Worm (Caenorhabditis elegans): ENCODE measurements around the gene cbp-1.

DNA sequence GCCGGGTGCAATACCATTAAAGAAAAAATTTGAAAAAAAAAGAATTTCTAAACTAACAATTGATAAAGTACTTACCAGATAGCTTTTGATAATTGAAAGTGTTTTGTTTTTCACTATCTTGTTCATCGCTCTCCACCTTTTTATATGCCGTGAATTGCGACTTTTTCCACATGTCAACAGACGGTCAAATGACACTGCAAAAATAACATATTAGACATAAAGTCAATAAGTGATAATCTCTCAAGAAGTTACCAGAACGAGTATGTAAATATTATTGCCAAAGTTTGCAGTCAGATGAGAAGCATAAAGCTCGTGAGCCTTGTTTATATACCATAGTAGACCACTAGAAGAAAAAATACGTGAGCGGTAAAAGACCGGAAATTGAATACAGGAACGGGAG, 30.5 kb upstream of the cbp-1 start, which contains the start of gene dao-6:
- TF ChIP-seq snpc-4 (tag; optimal IDR thresholded peaks at IDR 0.05) (no peak), lin-32 (GFP tag; optimal IDR thresholded peaks at IDR 0.05) (no peak), nhr-76 (tag; optimal IDR thresholded peaks at IDR 0.05) (no peak), ztf-11 (tag; optimal IDR thresholded peaks at IDR 0.05) (no peak), mls-2 (tag; optimal IDR thresholded peaks at IDR 0.05) (no peak)

Measured in whole organism, mixed stage, embryonic.